Worm (Caenorhabditis elegans) whole organism, L4 larva: ENCODE results near the gene saeg-2.

ENCODE experiments used
- ZK546.5 ChIP-seq, 2 experiments: sonication (generic microtip); optimal IDR thresholded peaks; 2 replicates each; lab custom pipeline; 2017; ENCODE audit warnings: missing biosample characterization in 2 of 2, missing genetic modification characterization in 2 of 2
- aly-2 ChIP-seq: sonication (generic microtip); optimal IDR thresholded peaks from 2 replicates; lab custom pipeline; 2018; ENCODE audit warnings: missing biosample characterization, missing genetic modification characterization
- ama-1 ChIP-seq: fragments of 150-350 bp; optimal IDR thresholded peaks from 2 replicates; lab custom pipeline; 2014; ENCODE audit warnings: inconsistent platforms, mixed read lengths
- ceh-82 ChIP-seq: sonication (generic microtip); optimal IDR thresholded peaks from 2 replicates; lab custom pipeline; 2017; ENCODE audit warnings: missing biosample characterization, missing genetic modification characterization
- fos-1 ChIP-seq: fragments of 150-350 bp; optimal IDR thresholded peaks from 2 replicates; lab custom pipeline; 2014; ENCODE audit warnings: missing biosample characterization, missing genetic modification characterization
- gei-8 ChIP-seq: fragments of 200-800 bp; sonication (Bioruptor generic); optimal IDR thresholded peaks from 2 replicates; lab custom pipeline; 2018; ENCODE audit warnings: mild to moderate bottlenecking, missing genetic modification characterization, missing compliant biosample characterization
- jun-1 ChIP-seq: fragments of 150-350 bp; optimal IDR thresholded peaks from 2 replicates; lab custom pipeline; 2014; ENCODE audit warnings: missing biosample characterization, missing genetic modification reagents, missing genetic modification characterization
- nhr-11 ChIP-seq: fragments of 150-350 bp; optimal IDR thresholded peaks from 2 replicates; lab custom pipeline; 2014; ENCODE audit warnings: missing biosample characterization, missing genetic modification characterization
- nhr-48 ChIP-seq: sonication (generic microtip); optimal IDR thresholded peaks from 2 replicates; lab custom pipeline; 2016; ENCODE audit warnings: mild to moderate bottlenecking, missing genetic modification characterization, missing compliant biosample characterization
- rbr-2 ChIP-seq: sonication (generic microtip); optimal IDR thresholded peaks from 2 replicates; lab custom pipeline; 2016; ENCODE audit warnings: missing genotype, missing genetic modification characterization, missing compliant biosample characterization
- skn-1 ChIP-seq: fragments of 150-350 bp; optimal IDR thresholded peaks from 2 replicates; lab custom pipeline; 2014; ENCODE audit warnings: missing biosample characterization, missing genetic modification characterization
- unc-39 ChIP-seq: sonication (generic microtip); optimal IDR thresholded peaks from 2 replicates; lab custom pipeline; 2017; ENCODE audit warnings: missing biosample characterization, missing genetic modification characterization
- unc-62 ChIP-seq, 3 experiments: fragments of 150-350 bp in 1 of 3; sonication (generic microtip); optimal IDR thresholded peaks in 2 of 3; peaks in 1 of 3; 1 replicate in 1 of 3; 2 replicates in 2 of 3; lab custom pipeline; 2014 to 2017; ENCODE audit warnings: missing biosample characterization in 3 of 3, missing genetic modification characterization in 3 of 3, missing genetic modification reagents in 3 of 3, missing genotype in 1 of 3

- TF ChIP-seq aly-2 (tag; lab: Kevin White, UChicago): no peak
- no peak for TF ChIP-seq nhr-11
- TF ChIP-seq ZK546.5 (tag; optimal IDR thresholded peaks at IDR 0.05; lab: Kevin White, UChicago): no peak
- no peak for TF ChIP-seq rbr-2 (tag; lab: Kevin White, UChicago)
- no peak for TF ChIP-seq ceh-82
- TF ChIP-seq skn-1: no peak
- no peak for TF ChIP-seq ama-1 (lab: Kevin White, UChicago)
- no peak for TF ChIP-seq gei-8 (GFP tag; lab: Kevin White, UChicago)
- TF ChIP-seq unc-62 (GFP tag; optimal IDR thresholded peaks at IDR 0.05 in 1 of 2; lab: Kevin White, UChicago): no peak
- TF ChIP-seq unc-62 (tag; optimal IDR thresholded peaks at IDR 0.05; lab: Kevin White, UChicago): no peak
- no peak for TF ChIP-seq unc-39 (tag; lab: Kevin White, UChicago)
- TF ChIP-seq jun-1 (tag; lab: Kevin White, UChicago): no peak
- no peak for TF ChIP-seq nhr-48 (tag; lab: Kevin White, UChicago)
- no peak for TF ChIP-seq fos-1 (tag; lab: Kevin White, UChicago)
Observed at ce11 chrIII:9277803-9278202, 37.6 kb downstream of the saeg-2 start.
